Fruit fly (Drosophila melanogaster) whole organism, embryonic: ENCODE measurements around the gene CG13032.
A peak's percentile ranks its signal among the peaks of the same experiment; 100 is the strongest.

Source experiments
- CG15696 ChIP-seq: fragments of 200-800 bp; sonication (Bioruptor generic); optimal IDR thresholded peaks from 2 replicates; lab custom pipeline; 2019; ENCODE audit warnings: missing biosample characterization, mild to moderate bottlenecking, missing genetic modification characterization, moderate library complexity
- CG17359 ChIP-seq: fragments of 200-800 bp; sonication (Bioruptor generic); optimal IDR thresholded peaks from 3 replicates; lab custom pipeline; 2018; ENCODE audit warnings: missing biosample characterization, mild to moderate bottlenecking, missing genetic modification characterization, moderate library complexity
- CG17912 ChIP-seq: fragments of 200-800 bp; sonication (Bioruptor generic); optimal IDR thresholded peaks from 2 replicates; lab custom pipeline; 2018; ENCODE audit warnings: missing biosample characterization, mild to moderate bottlenecking, missing genetic modification characterization
- CG30403 ChIP-seq: fragments of 200-800 bp; sonication (Bioruptor generic); optimal IDR thresholded peaks from 3 replicates; lab custom pipeline; 2016; ENCODE audit warnings: missing biosample characterization, missing genetic modification characterization
- CG34224 ChIP-seq: fragments of 200-800 bp; sonication (Bioruptor generic); IDR thresholded peaks from 3 replicates; pipeline ENCODE4 v1.3.6; 2022; ENCODE audit warnings: missing biosample characterization, missing genetic modification characterization; ENCODE audit not compliant: partially characterized antibody
- CG5245 ChIP-seq: fragments of 200-800 bp; sonication (Bioruptor generic); optimal IDR thresholded peaks from 3 replicates; lab custom pipeline; 2016; ENCODE audit warnings: missing biosample characterization, missing genetic modification characterization
- CG7372 ChIP-seq: fragments of 200-800 bp; sonication (Bioruptor generic); IDR thresholded peaks from 2 replicates; pipeline ENCODE4 v1.3.6; 2022; ENCODE audit warnings: missing biosample characterization, missing genetic modification characterization
- CG7556 ChIP-seq: fragments of 200-800 bp; sonication (Bioruptor generic); optimal IDR thresholded peaks from 2 replicates; lab custom pipeline; 2017; ENCODE audit warnings: missing biosample characterization, mild to moderate bottlenecking, missing genetic modification characterization
- CG7987 ChIP-seq: fragments of 200-800 bp; sonication (Bioruptor generic); optimal IDR thresholded peaks from 2 replicates; lab custom pipeline; 2018; ENCODE audit warnings: missing biosample characterization, mild to moderate bottlenecking, missing genetic modification characterization, moderate library complexity
- CG8478 ChIP-seq: fragments of >200 bp; optimal IDR thresholded peaks from 2 replicates; lab custom pipeline; 2018
- CG9797 ChIP-seq: fragments of 200-800 bp; sonication (Bioruptor generic); optimal IDR thresholded peaks from 3 replicates; lab custom pipeline; 2018; ENCODE audit warnings: missing biosample characterization, mild to moderate bottlenecking, missing genetic modification characterization
- Dad ChIP-seq: fragments of 200-800 bp; sonication (Bioruptor generic); optimal IDR thresholded peaks from 3 replicates; lab custom pipeline; 2016; ENCODE audit warnings: missing biosample characterization, missing genetic modification characterization
- Doc2 ChIP-seq: fragments of 200-800 bp; sonication (Bioruptor generic); IDR thresholded peaks from 2 replicates; pipeline ENCODE4 v1.3.6; 2022; ENCODE audit warnings: missing biosample characterization, missing genetic modification characterization
- Drgx ChIP-seq: fragments of 200-800 bp; sonication (Bioruptor generic); IDR thresholded peaks from 2 replicates; pipeline ENCODE4 v1.3.6; 2022; ENCODE audit warnings: missing biosample characterization, missing genetic modification characterization
- HHEX ChIP-seq: fragments of 200-800 bp; sonication (Bioruptor generic); optimal IDR thresholded peaks from 3 replicates; lab custom pipeline; 2017; ENCODE audit warnings: missing biosample characterization, mild to moderate bottlenecking, missing genetic modification characterization, missing genetic modification reagents
- Hr78 ChIP-seq, 2 experiments: fragments of 200-800 bp in 1 of 2; fragments of >200 bp in 1 of 2; sonication (Bioruptor generic) in 1 of 2; optimal IDR thresholded peaks; 2 replicates each; lab custom pipeline; 2017 to 2019; ENCODE audit warnings: missing biosample characterization in 2 of 2, missing genetic modification characterization in 2 of 2, mild to moderate bottlenecking in 1 of 2, moderate library complexity in 1 of 2
- Pdp1 ChIP-seq, 2 experiments: fragments of 200-800 bp; sonication (Bioruptor generic); optimal IDR thresholded peaks; 3 replicates each; lab custom pipeline; 2016; ENCODE audit warnings: missing biosample characterization in 2 of 2, missing genetic modification characterization in 2 of 2, mild to moderate bottlenecking in 1 of 2, moderate library complexity in 1 of 2
- Poxn ChIP-seq: fragments of 200-800 bp; sonication (Bioruptor generic); IDR thresholded peaks from 2 replicates; pipeline ENCODE4 v1.3.6; 2022; ENCODE audit warnings: missing biosample characterization, missing genetic modification characterization
- Scr ChIP-seq: fragments of 200-800 bp; sonication (Bioruptor generic); IDR thresholded peaks from 2 replicates; pipeline ENCODE4 v1.3.6; 2022; ENCODE audit warnings: missing biosample characterization, missing genetic modification characterization; ENCODE audit not compliant: partially characterized antibody
- Xbp1 ChIP-seq: fragments of 200-800 bp; sonication (Bioruptor generic); optimal IDR thresholded peaks from 3 replicates; lab custom pipeline; 2016; ENCODE audit warnings: missing biosample characterization, mild to moderate bottlenecking, missing genetic modification characterization
- abd-A ChIP-seq: fragments of 200-800 bp; sonication (Bioruptor generic); optimal IDR thresholded peaks from 3 replicates; lab custom pipeline; 2019; ENCODE audit warnings: missing biosample characterization, mild to moderate bottlenecking, missing genetic modification characterization, moderate library complexity
- caup ChIP-seq: fragments of 200-800 bp; sonication (Bioruptor generic); optimal IDR thresholded peaks from 3 replicates; lab custom pipeline; 2017; ENCODE audit warnings: missing biosample characterization, mild to moderate bottlenecking, missing genetic modification characterization, moderate library complexity; ENCODE audit not compliant: severe bottlenecking
- cg ChIP-seq: fragments of 200-800 bp; sonication (Bioruptor generic); optimal IDR thresholded peaks from 3 replicates; lab custom pipeline; 2019; ENCODE audit warnings: missing biosample characterization, mild to moderate bottlenecking, missing genetic modification characterization, moderate library complexity
- eve ChIP-seq, 2 experiments: fragments of >200 bp; optimal IDR thresholded peaks; 2 replicates each; lab custom pipeline; 2017; ENCODE audit warnings: missing biosample characterization in 2 of 2, missing genetic modification characterization in 2 of 2
- grn ChIP-seq: fragments of 200-800 bp; sonication (Bioruptor generic); optimal IDR thresholded peaks from 3 replicates; lab custom pipeline; 2017; ENCODE audit warnings: missing biosample characterization, missing genetic modification characterization
- hbn ChIP-seq: fragments of 200-800 bp; sonication (Bioruptor generic); IDR thresholded peaks from 2 replicates; pipeline ENCODE4 v1.3.6; 2022; ENCODE audit warnings: missing biosample characterization, missing genetic modification characterization; ENCODE audit not compliant: partially characterized antibody
- kni ChIP-seq: fragments of 200-800 bp; sonication (Bioruptor generic); optimal IDR thresholded peaks from 3 replicates; lab custom pipeline; 2017; ENCODE audit warnings: mild to moderate bottlenecking, missing biosample characterization, missing genetic modification reagents, missing genetic modification characterization
- nom ChIP-seq: fragments of 200-800 bp; sonication (Bioruptor generic); optimal IDR thresholded peaks from 2 replicates; lab custom pipeline; 2017; ENCODE audit warnings: missing biosample characterization, missing genetic modification characterization, mild to moderate bottlenecking, moderate library complexity, missing genetic modification reagents
- oc ChIP-seq: fragments of 200-800 bp; sonication (Bioruptor generic); optimal IDR thresholded peaks from 2 replicates; lab custom pipeline; 2018; ENCODE audit warnings: missing biosample characterization, mild to moderate bottlenecking, missing genetic modification characterization, moderate library complexity
- p53 ChIP-seq: fragments of 200-800 bp; sonication (Bioruptor generic); optimal IDR thresholded peaks from 2 replicates; lab custom pipeline; 2016; ENCODE audit warnings: missing biosample characterization, missing genetic modification characterization
- sd ChIP-seq: fragments of 200-800 bp; sonication (Bioruptor generic); optimal IDR thresholded peaks from 3 replicates; lab custom pipeline; 2018; ENCODE audit warnings: missing biosample characterization, mild to moderate bottlenecking, missing genetic modification characterization, moderate library complexity
- sens-2 ChIP-seq: fragments of 200-800 bp; sonication (Bioruptor generic); IDR thresholded peaks from 2 replicates; pipeline ENCODE4 v1.3.6; 2022; ENCODE audit warnings: missing biosample characterization, missing genetic modification characterization
- seq ChIP-seq: fragments of 200-800 bp; sonication (Bioruptor generic); IDR thresholded peaks from 2 replicates; pipeline ENCODE4 v1.3.6; 2022; ENCODE audit warnings: missing biosample characterization, missing genetic modification characterization
- sr ChIP-seq: fragments of 200-800 bp; sonication (Bioruptor generic); IDR thresholded peaks from 3 replicates; pipeline ENCODE4 v1.3.6; 2022; ENCODE audit warnings: missing biosample characterization, missing genetic modification characterization
- sug ChIP-seq: fragments of 200-800 bp; optimal IDR thresholded peaks from 2 replicates; lab custom pipeline; 2019; ENCODE audit warnings: missing biosample characterization, mild to moderate bottlenecking, missing genetic modification characterization, moderate library complexity
- tll ChIP-seq, 2 experiments: fragments of 200-800 bp in 1 of 2; fragments of >200 bp in 1 of 2; sonication (Bioruptor generic) in 1 of 2; optimal IDR thresholded peaks; 2 replicates each; lab custom pipeline; 2017 to 2019; ENCODE audit warnings: missing biosample characterization in 2 of 2, missing genetic modification characterization in 2 of 2, mild to moderate bottlenecking in 1 of 2, moderate library complexity in 1 of 2
- tup ChIP-seq: fragments of 200-800 bp; sonication (Bioruptor generic); optimal IDR thresholded peaks from 2 replicates; lab custom pipeline; 2016; ENCODE audit warnings: missing biosample characterization, mild to moderate bottlenecking, missing genetic modification characterization, moderate library complexity
- wek ChIP-seq: fragments of 200-800 bp; sonication (Bioruptor generic); optimal IDR thresholded peaks from 3 replicates; lab custom pipeline; 2018; ENCODE audit warnings: missing biosample characterization, mild to moderate bottlenecking, missing genetic modification characterization, moderate library complexity

Gene CG13032

dm6 chr3L:16682371-16682770 is 8.6 kb downstream of the CG13032 start:
- TF ChIP-seq Doc2 (GFP tag; lab: Robert Waterston, UW) (no peak), grn (GFP tag; lab: Kevin White, UChicago) (peak; percentile 17), HHEX (no peak), CG30403 (GFP tag; lab: Kevin White, UChicago) (no peak), Dad (no peak), CG34224 (no peak), Drgx (GFP tag; lab: Robert Waterston, UW) (no peak), caup (GFP tag; lab: Kevin White, UChicago) (no peak), CG15696 (no peak), CG17912 (GFP tag; lab: Kevin White, UChicago) (no peak), sug (peak; percentile 37), CG8478 (no peak)

dm6 chr3L:16683007-16683406 is 9.2 kb downstream of the CG13032 start:
- TF ChIP-seq CG7556 (GFP tag; lab: Kevin White, UChicago): no peak
- TF ChIP-seq CG17359 (tag; lab: Kevin White, UChicago): no peak
- no peak for TF ChIP-seq seq (GFP tag; lab: Robert Waterston, UW)
- no peak for TF ChIP-seq hbn
- no peak for TF ChIP-seq CG7987 (GFP tag; lab: Kevin White, UChicago)
- TF ChIP-seq Xbp1 (GFP tag; lab: Kevin White, UChicago): no peak
- no peak for TF ChIP-seq grn (GFP tag; lab: Kevin White, UChicago)
- no peak for TF ChIP-seq tll (GFP tag; optimal IDR thresholded peaks at IDR 0.05; lab: Kevin White, UChicago)
- TF ChIP-seq, all 482 proteins: peak for 0

- no peak for TF ChIP-seq Poxn (GFP tag; lab: Robert Waterston, UW)
- TF ChIP-seq eve (GFP tag; optimal IDR thresholded peaks at IDR 0.05; lab: Kevin White, UChicago): peak in 1 of 2 experiments; percentile 48
- peak in 1 of 2 experiments; percentile 54 for TF ChIP-seq Pdp1 (GFP tag; optimal IDR thresholded peaks at IDR 0.05; lab: Kevin White, UChicago)
- no peak for TF ChIP-seq sd
- no peak for TF ChIP-seq CG9797 (GFP tag; lab: Kevin White, UChicago)
- TF ChIP-seq tup: no peak
- TF ChIP-seq nom (GFP tag; lab: Kevin White, UChicago): peak; percentile 52
- TF ChIP-seq sens-2 (GFP tag; lab: Robert Waterston, UW): no peak
- TF ChIP-seq, all 482 proteins: peak for 3
Measured at dm6 chr3L:16689491-16689890, 15.7 kb downstream of the CG13032 start.

- TF ChIP-seq oc (tag; lab: Kevin White, UChicago): peak; percentile 28
- no peak for TF ChIP-seq p53 (GFP tag; lab: Kevin White, UChicago)
- TF ChIP-seq kni (GFP tag; lab: Kevin White, UChicago): peak; percentile 6
- TF ChIP-seq cg: peak; percentile 60
- TF ChIP-seq abd-A (tag; lab: Kevin White, UChicago): peak; percentile 7
- no peak for TF ChIP-seq Scr
- no peak for TF ChIP-seq CG7372
- peak in 1 of 2 experiments; percentile 33 for TF ChIP-seq Hr78 (GFP tag; optimal IDR thresholded peaks at IDR 0.05; lab: Kevin White, UChicago)
- no peak for TF ChIP-seq sr
- no peak for TF ChIP-seq CG5245 (GFP tag; lab: Kevin White, UChicago)
- TF ChIP-seq wek (GFP tag; lab: Kevin White, UChicago): no peak
Measured at dm6 chr3L:16690055-16690454, 16.3 kb downstream of the CG13032 start.
